Fruit fly (Drosophila melanogaster) whole organism, embryonic: ENCODE data around the gene CG11562.

ENCODE experiments used
- Atf6 ChIP-seq: fragments of 200-800 bp; sonication (Bioruptor generic); IDR thresholded peaks from 2 replicates; pipeline ENCODE4 v1.3.6; 2022; ENCODE audit warnings: missing biosample characterization, missing genetic modification characterization
- Awh ChIP-seq: fragments of 200-800 bp; sonication (Bioruptor generic); IDR thresholded peaks from 2 replicates; pipeline ENCODE4, ENCODE4 v1.3.6; 2022; ENCODE audit warnings: missing biosample characterization, missing genetic modification characterization
- BEAF-32 ChIP-seq: fragments of 200-800 bp; sonication (Bioruptor generic); optimal IDR thresholded peaks from 3 replicates; lab custom pipeline; 2017; ENCODE audit warnings: missing biosample characterization, missing genetic modification characterization, mild to moderate bottlenecking, moderate library complexity, missing genetic modification reagents
- CG10209 ChIP-seq: fragments of 200-800 bp; sonication (Bioruptor generic); optimal IDR thresholded peaks from 3 replicates; lab custom pipeline; 2017; ENCODE audit warnings: missing biosample characterization, mild to moderate bottlenecking, missing genetic modification characterization, missing genetic modification reagents
- CG10267 ChIP-seq: fragments of 200-800 bp; sonication (Bioruptor generic); optimal IDR thresholded peaks from 2 replicates; lab custom pipeline; 2018; ENCODE audit warnings: missing biosample characterization, mild to moderate bottlenecking, missing genetic modification characterization, moderate library complexity
- CG10543 ChIP-seq: fragments of 200-800 bp; sonication (Bioruptor generic); optimal IDR thresholded peaks from 3 replicates; lab custom pipeline; 2017; ENCODE audit warnings: missing biosample characterization, mild to moderate bottlenecking, missing genetic modification characterization, moderate library complexity
- CG12391 ChIP-seq: fragments of 200-800 bp; sonication (Bioruptor generic); optimal IDR thresholded peaks from 3 replicates; lab custom pipeline; 2018; ENCODE audit warnings: missing biosample characterization, mild to moderate bottlenecking, missing genetic modification characterization, moderate library complexity
- CG13123 ChIP-seq: fragments of 200-800 bp; sonication (Bioruptor generic); optimal IDR thresholded peaks from 2 replicates; lab custom pipeline; 2016; ENCODE audit warnings: missing biosample characterization, missing genetic modification characterization
- CG14014 ChIP-seq: fragments of 200-800 bp; sonication (Bioruptor generic); IDR thresholded peaks from 2 replicates; pipeline ENCODE4 v1.3.6; 2022; ENCODE audit warnings: missing biosample characterization, missing genetic modification characterization
- CG14710 ChIP-seq: fragments of 200-800 bp; sonication (Bioruptor generic); optimal IDR thresholded peaks from 3 replicates; lab custom pipeline; 2019; ENCODE audit warnings: missing biosample characterization, mild to moderate bottlenecking, missing genetic modification characterization, moderate library complexity
- CG15073 ChIP-seq: fragments of 200-800 bp; sonication (Bioruptor generic); optimal IDR thresholded peaks from 2 replicates; lab custom pipeline; 2016; ENCODE audit warnings: missing biosample characterization, missing genetic modification characterization
- CG15696 ChIP-seq: fragments of 200-800 bp; sonication (Bioruptor generic); optimal IDR thresholded peaks from 2 replicates; lab custom pipeline; 2019; ENCODE audit warnings: missing biosample characterization, mild to moderate bottlenecking, missing genetic modification characterization, moderate library complexity
- CG17359 ChIP-seq: fragments of 200-800 bp; sonication (Bioruptor generic); optimal IDR thresholded peaks from 3 replicates; lab custom pipeline; 2018; ENCODE audit warnings: missing biosample characterization, mild to moderate bottlenecking, missing genetic modification characterization, moderate library complexity
- CG17829 ChIP-seq: fragments of 200-800 bp; optimal IDR thresholded peaks from 2 replicates; lab custom pipeline; 2019; ENCODE audit warnings: missing biosample characterization, mild to moderate bottlenecking, missing genetic modification characterization, moderate library complexity
- CG18011 ChIP-seq: fragments of 200-800 bp; sonication (Bioruptor generic); optimal IDR thresholded peaks from 2 replicates; lab custom pipeline; 2017; ENCODE audit warnings: missing biosample characterization, missing genetic modification characterization, mild to moderate bottlenecking, moderate library complexity, missing genotype
- CG2116 ChIP-seq: fragments of 200-800 bp; sonication (Bioruptor generic); optimal IDR thresholded peaks from 3 replicates; lab custom pipeline; 2018; ENCODE audit warnings: missing biosample characterization, mild to moderate bottlenecking, missing genetic modification characterization
- CG2199 ChIP-seq: fragments of 200-800 bp; sonication (Bioruptor generic); IDR thresholded peaks from 3 replicates; pipeline ENCODE4 v1.3.6; 2022; ENCODE audit warnings: missing biosample characterization, missing genetic modification characterization
- CG2712 ChIP-seq: fragments of 200-800 bp; optimal IDR thresholded peaks from 3 replicates; lab custom pipeline; 2019; ENCODE audit warnings: missing biosample characterization, mild to moderate bottlenecking, missing genetic modification characterization, moderate library complexity
- CG30020 ChIP-seq: fragments of 200-800 bp; optimal IDR thresholded peaks from 2 replicates; lab custom pipeline; 2019; ENCODE audit warnings: missing biosample characterization, mild to moderate bottlenecking, missing genetic modification characterization, moderate library complexity
- CG3281 ChIP-seq: fragments of 200-800 bp; sonication (Bioruptor generic); optimal IDR thresholded peaks from 3 replicates; lab custom pipeline; 2017; ENCODE audit warnings: missing biosample characterization, mild to moderate bottlenecking, missing genetic modification characterization
- CG34224 ChIP-seq: fragments of 200-800 bp; sonication (Bioruptor generic); IDR thresholded peaks from 3 replicates; pipeline ENCODE4 v1.3.6; 2022; ENCODE audit warnings: missing biosample characterization, missing genetic modification characterization; ENCODE audit not compliant: partially characterized antibody
- CG6813 ChIP-seq: fragments of 200-800 bp; sonication (Bioruptor generic); optimal IDR thresholded peaks from 2 replicates; lab custom pipeline; 2017; ENCODE audit warnings: missing biosample characterization, missing genetic modification characterization, mild to moderate bottlenecking, moderate library complexity, missing genetic modification reagents
- CG8290 ChIP-seq, 3 experiments: fragments of 200-800 bp; sonication (Bioruptor generic); optimal IDR thresholded peaks; 2 replicates each; lab custom pipeline; 2016 to 2019; ENCODE audit warnings: missing biosample characterization in 3 of 3, missing genetic modification characterization in 3 of 3, mild to moderate bottlenecking in 2 of 3, moderate library complexity in 1 of 3
- Chrac-16 ChIP-seq: fragments of 200-800 bp; sonication (Bioruptor generic); optimal IDR thresholded peaks from 3 replicates; lab custom pipeline; 2016; ENCODE audit warnings: missing biosample characterization, missing genetic modification characterization
- E2f2 ChIP-seq: fragments of 200-800 bp; sonication (Bioruptor generic); IDR thresholded peaks from 2 replicates; pipeline ENCODE4 v1.3.6; 2022; ENCODE audit warnings: missing biosample characterization, missing genetic modification characterization
- Eip74EF ChIP-seq, 2 experiments: fragments of 200-800 bp in 1 of 2; fragments of >200 bp in 1 of 2; sonication (Bioruptor generic) in 1 of 2; optimal IDR thresholded peaks; 2 replicates each; lab custom pipeline; 2017 to 2019; ENCODE audit warnings: missing biosample characterization in 2 of 2, missing genetic modification characterization in 2 of 2, mild to moderate bottlenecking in 1 of 2, moderate library complexity in 1 of 2
- HmgZ ChIP-seq: fragments of 200-800 bp; sonication (Bioruptor generic); optimal IDR thresholded peaks from 2 replicates; lab custom pipeline; 2018; ENCODE audit warnings: missing biosample characterization, mild to moderate bottlenecking, missing genetic modification characterization
- Hr3 ChIP-seq: fragments of 200-800 bp; sonication (Bioruptor generic); optimal IDR thresholded peaks from 3 replicates; lab custom pipeline; 2016; ENCODE audit warnings: missing biosample characterization, missing genetic modification characterization
- Hr51 ChIP-seq, 2 experiments: fragments of 200-800 bp; sonication (Bioruptor generic); optimal IDR thresholded peaks; 2 replicates in 1 of 2; 3 replicates in 1 of 2; lab custom pipeline; 2016 to 2018; ENCODE audit warnings: missing biosample characterization in 2 of 2, missing genetic modification characterization in 2 of 2, mild to moderate bottlenecking in 1 of 2, moderate library complexity in 1 of 2
- MBD-R2 ChIP-seq: fragments of 200-800 bp; sonication (Bioruptor generic); IDR thresholded peaks from 2 replicates; pipeline ENCODE4 v1.3.6; 2022; ENCODE audit warnings: missing biosample characterization, missing genetic modification characterization
- Med ChIP-seq: fragments of 200-800 bp; sonication (Bioruptor generic); peaks from one replicate; lab custom pipeline; 2016; ENCODE audit warnings: missing biosample characterization, missing genetic modification characterization, mild to moderate bottlenecking, inconsistent platforms, moderate library complexity
- Nf-YC ChIP-seq: fragments of 200-800 bp; optimal IDR thresholded peaks from 3 replicates; lab custom pipeline; 2019; ENCODE audit warnings: missing biosample characterization, mild to moderate bottlenecking, missing genetic modification characterization, moderate library complexity
- NfI ChIP-seq: fragments of 200-800 bp; sonication (Bioruptor generic); optimal IDR thresholded peaks from 3 replicates; lab custom pipeline; 2018; ENCODE audit warnings: missing biosample characterization, mild to moderate bottlenecking, missing genetic modification characterization, moderate library complexity
- Oaz ChIP-seq: fragments of 200-800 bp; sonication (Bioruptor generic); IDR thresholded peaks from 2 replicates; pipeline ENCODE4 v1.3.6; 2022; ENCODE audit warnings: missing biosample characterization, missing genetic modification characterization
- Sry-δ ChIP-seq: fragments of 200-800 bp; sonication (Bioruptor generic); optimal IDR thresholded peaks from 2 replicates; lab custom pipeline; 2016; ENCODE audit warnings: missing biosample characterization, missing genetic modification characterization
- amos ChIP-seq: fragments of 200-800 bp; sonication (Bioruptor generic); IDR thresholded peaks from 2 replicates; pipeline ENCODE4 v1.3.6; 2022; ENCODE audit warnings: missing biosample characterization, missing genetic modification characterization; ENCODE audit not compliant: partially characterized antibody
- br ChIP-seq: fragments of >200 bp; optimal IDR thresholded peaks from 2 replicates; lab custom pipeline; 2017
- crp ChIP-seq, 2 experiments: fragments of 200-800 bp; sonication (Bioruptor generic); optimal IDR thresholded peaks; 2 replicates in 1 of 2; 3 replicates in 1 of 2; lab custom pipeline; 2017; ENCODE audit warnings: missing biosample characterization in 2 of 2, missing genetic modification characterization in 2 of 2, mild to moderate bottlenecking in 1 of 2, moderate library complexity in 1 of 2
- dm ChIP-seq: fragments of 200-800 bp; sonication (Bioruptor generic); optimal IDR thresholded peaks from 3 replicates; lab custom pipeline; 2016; ENCODE audit warnings: missing biosample characterization, missing genetic modification characterization
- insv ChIP-seq, 2 experiments: fragments of 200-800 bp; sonication (Bioruptor generic); optimal IDR thresholded peaks; 3 replicates each; lab custom pipeline; 2016 to 2018; ENCODE audit warnings: missing biosample characterization in 2 of 2, missing genetic modification characterization in 2 of 2
- ken ChIP-seq: fragments of 200-800 bp; sonication (Bioruptor generic); IDR thresholded peaks from 3 replicates; pipeline ENCODE4 v1.3.6; 2022; ENCODE audit warnings: missing biosample characterization, missing genetic modification characterization
- nerfin-1 ChIP-seq: fragments of 200-800 bp; sonication (Bioruptor generic); optimal IDR thresholded peaks from 3 replicates; lab custom pipeline; 2019; ENCODE audit warnings: missing biosample characterization, mild to moderate bottlenecking, missing genetic modification characterization, moderate library complexity
- nerfin-2 ChIP-seq: fragments of 200-800 bp; sonication (Bioruptor generic); IDR thresholded peaks from 2 replicates; pipeline ENCODE4 v1.3.6; 2022; ENCODE audit warnings: missing biosample characterization, missing genetic modification characterization; ENCODE audit not compliant: partially characterized antibody
- pita ChIP-seq: fragments of 200-800 bp; sonication (Bioruptor generic); optimal IDR thresholded peaks from 2 replicates; lab custom pipeline; 2017; ENCODE audit warnings: missing biosample characterization, mild to moderate bottlenecking, missing genetic modification characterization
- ro ChIP-seq: fragments of 200-800 bp; sonication (Bioruptor generic); IDR thresholded peaks from 2 replicates; pipeline ENCODE4 v1.3.6; 2022; ENCODE audit warnings: missing biosample characterization, missing genetic modification characterization
- scrt ChIP-seq: fragments of 200-800 bp; sonication (Bioruptor generic); optimal IDR thresholded peaks from 2 replicates; lab custom pipeline; 2018; ENCODE audit warnings: missing biosample characterization, mild to moderate bottlenecking, missing genetic modification characterization, moderate library complexity
- sd ChIP-seq: fragments of 200-800 bp; sonication (Bioruptor generic); optimal IDR thresholded peaks from 3 replicates; lab custom pipeline; 2018; ENCODE audit warnings: missing biosample characterization, mild to moderate bottlenecking, missing genetic modification characterization, moderate library complexity
- slbo ChIP-seq: fragments of 200-800 bp; sonication (Bioruptor generic); IDR thresholded peaks from 2 replicates; pipeline ENCODE4 v1.3.6; 2022; ENCODE audit warnings: missing biosample characterization, missing genetic modification characterization
- zen ChIP-seq: fragments of 200-800 bp; sonication (Bioruptor generic); optimal IDR thresholded peaks from 3 replicates; lab custom pipeline; 2018; ENCODE audit warnings: missing biosample characterization, mild to moderate bottlenecking, missing genetic modification characterization, moderate library complexity

CG11562 gene

DNA sequence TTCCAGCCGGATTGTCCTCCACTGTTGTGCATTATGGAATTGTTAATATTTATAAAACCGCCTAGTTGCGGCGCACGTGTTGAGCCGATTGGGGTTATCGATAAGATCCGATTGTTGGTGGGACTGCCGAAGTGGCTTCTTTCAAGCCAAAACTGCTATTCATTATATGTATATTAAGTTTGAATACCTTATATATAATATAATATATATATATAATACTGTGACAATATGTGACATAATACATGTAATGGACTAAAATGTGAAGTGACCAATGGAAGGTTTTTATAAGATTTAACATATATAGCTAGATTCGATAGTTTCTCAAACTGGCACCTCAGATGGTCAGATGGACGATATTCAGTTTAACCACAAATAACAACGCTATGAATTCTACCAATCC, 18.6 kb upstream of the CG11562 start, which contains the start of the genes mbm and CG11555 (continued):
- peak in 1 of 2 experiments; percentile 25 for TF ChIP-seq insv (GFP tag; optimal IDR thresholded peaks at IDR 0.05; lab: Kevin White, UChicago)
- TF ChIP-seq MBD-R2 (GFP tag; lab: Robert Waterston, UW): peak; percentile 74; the same call in 1 of the 2 replicates
- peak; percentile 31 for TF ChIP-seq CG17359
- TF ChIP-seq HmgZ (tag; lab: Kevin White, UChicago): peak; percentile 33
- peak; percentile 11 for TF ChIP-seq CG10543
- TF ChIP-seq CG17829: peak; percentile 60
- TF ChIP-seq CG2116 (GFP tag; lab: Kevin White, UChicago): peak; percentile 61
- no peak for TF ChIP-seq CG13123 (GFP tag; lab: Kevin White, UChicago)
- TF ChIP-seq crp (GFP tag; optimal IDR thresholded peaks at IDR 0.05; lab: Kevin White, UChicago): peak in 1 of 2 experiments; percentile 43
- TF ChIP-seq sd (tag; lab: Kevin White, UChicago): no peak
- peak; percentile 47 for TF ChIP-seq CG3281 (GFP tag; lab: Kevin White, UChicago)
- TF ChIP-seq Awh: no peak
- peak; percentile 46 for TF ChIP-seq CG2712
- TF ChIP-seq E2f2: 0 out of 2 replicates have a peak, but pooled peaks have one; percentile 27
- peak; percentile 74 for TF ChIP-seq Nf-YC (tag; lab: Kevin White, UChicago)
- TF ChIP-seq Med (GFP tag; lab: Kevin White, UChicago): peak; percentile 61
- peak; percentile 59 for TF ChIP-seq CG30020 (tag; lab: Kevin White, UChicago)
- TF ChIP-seq zen (tag; lab: Kevin White, UChicago): peak; percentile 50
- TF ChIP-seq ro (GFP tag; lab: Robert Waterston, UW): no peak
- no peak for TF ChIP-seq nerfin-2 (GFP tag; lab: Robert Waterston, UW)
- no peak for TF ChIP-seq Atf6 (GFP tag; lab: Robert Waterston, UW)
- peak; percentile 64 for TF ChIP-seq scrt (GFP tag; lab: Kevin White, UChicago)
- TF ChIP-seq CG12391 (tag; lab: Kevin White, UChicago): peak; percentile 60
- TF ChIP-seq BEAF-32 (GFP tag; lab: Kevin White, UChicago): peak; percentile 58
- TF ChIP-seq br (lab: Kevin White, UChicago): no peak
- peak; percentile 55 for TF ChIP-seq CG14710 (tag; lab: Kevin White, UChicago)
- no peak for TF ChIP-seq CG18011 (GFP tag; lab: Kevin White, UChicago)
- peak; percentile 1 for TF ChIP-seq CG15696
- peak; percentile 36 for TF ChIP-seq nerfin-1 (tag; lab: Kevin White, UChicago)
- TF ChIP-seq pita (GFP tag; lab: Kevin White, UChicago): no peak
- no peak for TF ChIP-seq CG2199
- no peak for TF ChIP-seq Eip74EF (GFP tag; optimal IDR thresholded peaks at IDR 0.05; lab: Kevin White, UChicago)
- no peak for TF ChIP-seq CG10209 (GFP tag; lab: Kevin White, UChicago)
- no peak for TF ChIP-seq Hr51 (GFP tag; optimal IDR thresholded peaks at IDR 0.05; lab: Kevin White, UChicago)
- TF ChIP-seq Sry-δ (GFP tag; lab: Kevin White, UChicago): no peak
- peak; percentile 53; the same call in 2 of the 3 replicates for TF ChIP-seq CG34224 (GFP tag; lab: Robert Waterston, UW)
- TF ChIP-seq Hr3: peak; percentile 10
- no peak for TF ChIP-seq Chrac-16 (GFP tag; lab: Kevin White, UChicago)
- peak; percentile 84 for TF ChIP-seq dm (GFP tag; lab: Kevin White, UChicago)
- peak; percentile 25; the same call in 1 of the 2 replicates for TF ChIP-seq slbo (GFP tag; lab: Robert Waterston, UW)
- no peak for TF ChIP-seq CG8290 (GFP tag; optimal IDR thresholded peaks at IDR 0.05; lab: Kevin White, UChicago)
- no peak for TF ChIP-seq CG8290 (tag; optimal IDR thresholded peaks at IDR 0.05; lab: Kevin White, UChicago)
- TF ChIP-seq CG10267: peak; percentile 6
- no peak for TF ChIP-seq CG14014
- TF ChIP-seq amos (GFP tag; lab: Robert Waterston, UW): peak; percentile 34; the same call in 1 of the 2 replicates
- TF ChIP-seq CG6813 (GFP tag; lab: Kevin White, UChicago): no peak
- TF ChIP-seq ken (GFP tag; lab: Robert Waterston, UW): no peak
- TF ChIP-seq Oaz: no peak
- TF ChIP-seq NfI: peak; percentile 24
- TF ChIP-seq CG15073 (GFP tag; lab: Kevin White, UChicago): no peak
